Worm (Caenorhabditis elegans): ENCODE results near the gene gro-1.

Gene gro-1

ce11 chrIII:5264813-5265212 lies at the start of gene gro-1:
Gene gro-1 (plus strand): TSS chrIII:5265113.
- no peak for TF ChIP-seq snpc-4 (tag; optimal IDR thresholded peaks at IDR 0.05)
- TF ChIP-seq tbx-2 (tag; optimal IDR thresholded peaks at IDR 0.05) = no peak
- TF ChIP-seq nhr-237 (tag; optimal IDR thresholded peaks at IDR 0.05) = no peak
- no peak for TF ChIP-seq unc-39 (tag; optimal IDR thresholded peaks at IDR 0.05)

DNA sequence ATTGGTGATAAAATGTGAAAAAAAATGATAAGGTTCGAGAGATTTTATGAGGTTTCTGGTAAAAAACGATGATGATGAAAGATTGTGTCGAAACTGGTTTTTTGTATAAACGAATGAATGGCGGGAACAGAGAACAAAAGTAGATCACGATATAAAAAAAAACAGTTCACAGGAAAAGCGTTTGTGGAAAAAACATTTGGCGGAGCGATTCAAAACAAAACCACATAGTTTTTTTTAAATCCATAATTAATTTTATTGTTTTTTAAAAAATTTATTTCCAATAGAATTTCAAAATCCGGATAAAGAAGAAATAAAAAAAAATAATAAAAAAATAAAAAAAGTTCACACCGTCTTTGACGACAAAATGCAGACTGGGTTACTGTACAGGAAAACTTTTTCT lies 49.5 kb upstream of the gro-1 start, which contains the start of gene ZC155.4:
Gene ZC155.4 (minus strand): TSS at position 101 of the 400 bp plus-strand sequence.
- no peak for TF ChIP-seq nhr-67 (tag; optimal IDR thresholded peaks at IDR 0.05)
- TF ChIP-seq nfya-1 (tag; optimal IDR thresholded peaks at IDR 0.05; ENCODE audit: insufficient read depth) = no peak
- TF ChIP-seq daf-12 (tag; optimal IDR thresholded peaks at IDR 0.05) = no peak
- no peak for TF ChIP-seq nhr-77 (tag; optimal IDR thresholded peaks at IDR 0.05)
- TF ChIP-seq ceh-16 (tag; optimal IDR thresholded peaks at IDR 0.05) = no peak
- no peak for TF ChIP-seq mdl-1 (tag; optimal IDR thresholded peaks at IDR 0.05)
- no peak for TF ChIP-seq fos-1 (tag; optimal IDR thresholded peaks at IDR 0.05)
- TF ChIP-seq ceh-28 (tag; optimal IDR thresholded peaks at IDR 0.05) = no peak
- TF ChIP-seq sea-2 (GFP tag; optimal IDR thresholded peaks at IDR 0.05) = no peak
- no peak for TF ChIP-seq jun-1 (tag; optimal IDR thresholded peaks at IDR 0.05)
- TF ChIP-seq nhr-28 (tag; optimal IDR thresholded peaks at IDR 0.05) = no peak
- no peak for TF ChIP-seq fkh-2 (tag; optimal IDR thresholded peaks at IDR 0.05)
- TF ChIP-seq ztf-11 (tag; optimal IDR thresholded peaks at IDR 0.05) = no peak
- TF ChIP-seq eor-1 (tag; optimal IDR thresholded peaks at IDR 0.05) = no peak
- TF ChIP-seq pha-4 (tag; optimal IDR thresholded peaks at IDR 0.05) = no peak
- no peak for TF ChIP-seq snpc-4 (tag; optimal IDR thresholded peaks at IDR 0.05)
- no peak for TF ChIP-seq unc-62 (GFP tag; optimal IDR thresholded peaks at IDR 0.05)

- TF ChIP-seq ztf-11 (tag; optimal IDR thresholded peaks at IDR 0.05) (no peak), nhr-67 (tag; optimal IDR thresholded peaks at IDR 0.05) (no peak), egl-5 (tag; optimal IDR thresholded peaks at IDR 0.05) (no peak), elt-3 (tag; optimal IDR thresholded peaks at IDR 0.05) (no peak), pqm-1 (tag; optimal IDR thresholded peaks at IDR 0.05) (no peak), unc-62 (GFP tag; optimal IDR thresholded peaks at IDR 0.05) (no peak), tbx-2 (tag; optimal IDR thresholded peaks at IDR 0.05) (no peak), aly-2 (tag; optimal IDR thresholded peaks at IDR 0.05) (no peak), unc-39 (tag; optimal IDR thresholded peaks at IDR 0.05) (no peak), ceh-82 (tag; optimal IDR thresholded peaks at IDR 0.05) (no peak), ZK546.5 (tag; optimal IDR thresholded peaks at IDR 0.05) (no peak), nhr-12 (tag; optimal IDR thresholded peaks at IDR 0.05) (no peak), sea-2 (GFP tag; optimal IDR thresholded peaks at IDR 0.05) (no peak), nhr-237 (tag; optimal IDR thresholded peaks at IDR 0.05) (no peak), ceh-16 (tag; optimal IDR thresholded peaks at IDR 0.05) (no peak), ceh-28 (tag; optimal IDR thresholded peaks at IDR 0.05) (no peak), nhr-28 (tag; optimal IDR thresholded peaks at IDR 0.05) (no peak)
Observed at ce11 chrIII:5217511-5217910, 47.4 kb upstream of the gro-1 start, which contains the start of gene cutl-19. Gene cutl-19 (minus strand): TSS chrIII:5217611.

ce11 chrIII:5218687-5219086 lies 46.2 kb upstream of the gro-1 start, which contains the start of gene ZC155.2:
Gene ZC155.2 (plus strand): TSS chrIII:5218987.
- TF ChIP-seq nhr-28 (tag; optimal IDR thresholded peaks at IDR 0.05) (no peak), lin-39 (tag; optimal IDR thresholded peaks at IDR 0.05) (peak; percentile 15), nhr-23 (tag; optimal IDR thresholded peaks at IDR 0.05) (no peak)

DNA sequence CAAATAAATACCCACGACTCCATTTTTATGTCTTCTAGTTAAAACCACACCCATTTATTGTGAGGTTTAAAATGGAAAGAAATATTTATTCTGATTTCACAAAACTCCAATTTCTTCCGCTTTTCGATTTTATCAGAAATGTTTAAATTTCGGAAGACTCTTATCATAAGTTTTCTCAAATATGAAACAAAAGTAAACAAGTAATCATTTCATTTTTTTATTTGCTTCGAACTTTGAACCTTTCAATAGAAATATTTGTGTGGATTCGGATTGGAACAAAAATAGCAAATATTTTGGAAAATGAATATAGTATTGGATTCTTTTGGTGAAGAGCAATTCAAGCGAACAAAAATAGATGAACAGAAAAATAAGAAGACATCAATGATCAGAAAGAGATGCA lies 43.1 kb upstream of the gro-1 start:
- no peak for TF ChIP-seq ceh-82 (tag; optimal IDR thresholded peaks at IDR 0.05)
- TF ChIP-seq nhr-11 (tag; optimal IDR thresholded peaks at IDR 0.05) = no peak
- TF ChIP-seq skn-1 (tag; optimal IDR thresholded peaks at IDR 0.05) = no peak
- TF ChIP-seq pha-4 (tag; optimal IDR thresholded peaks at IDR 0.05) = peak; percentile 91

- TF ChIP-seq ztf-11 (tag; optimal IDR thresholded peaks at IDR 0.05) = no peak
- TF ChIP-seq sea-2 (GFP tag; optimal IDR thresholded peaks at IDR 0.05) = no peak
- no peak for TF ChIP-seq elt-1 (tag; optimal IDR thresholded peaks at IDR 0.05)
- TF ChIP-seq pha-4 (tag; optimal IDR thresholded peaks at IDR 0.05) = peak; percentile 97
Observed at ce11 chrIII:5222777-5223176, 42.1 kb upstream of the gro-1 start.
